Worm (Caenorhabditis elegans) whole organism, young adult: ENCODE data around the gene ZK1010.4.

ENCODE experiments used
- B0019.2 ChIP-seq: fragments of 200-800 bp; sonication (Bioruptor generic); conservative IDR thresholded peaks from 2 replicates; pipeline ENCODE4 v1.3.6; 2022; ENCODE audit warnings: missing genetic modification reagents, missing genetic modification characterization, missing compliant biosample characterization
- B0035.1 ChIP-seq: sonication (generic microtip); optimal IDR thresholded peaks from 2 replicates; lab custom pipeline; 2016; ENCODE audit warnings: missing genetic modification characterization, mild to moderate bottlenecking, missing compliant biosample characterization, missing genotype, missing genetic modification reagents
- F10E7.11 ChIP-seq: sonication (generic microtip); optimal IDR thresholded peaks from 2 replicates; lab custom pipeline; 2017; ENCODE audit warnings: mild to moderate bottlenecking, missing genetic modification characterization, moderate library complexity, missing compliant biosample characterization
- F23B12.7 ChIP-seq: sonication (generic microtip); optimal IDR thresholded peaks from 2 replicates; lab custom pipeline; 2017; ENCODE audit warnings: missing genetic modification characterization, mild to moderate bottlenecking, missing compliant biosample characterization, antibody characterized with exemption, moderate library complexity; ENCODE audit not compliant: insufficient read depth
- F52B5.7 ChIP-seq: sonication (generic microtip); optimal IDR thresholded peaks from 2 replicates; lab custom pipeline; 2016; ENCODE audit warnings: mild to moderate bottlenecking, missing genetic modification characterization, missing compliant biosample characterization
- F55B11.4 ChIP-seq: sonication (generic microtip); optimal IDR thresholded peaks from 2 replicates; lab custom pipeline; 2016; ENCODE audit warnings: missing compliant biosample characterization, missing genetic modification characterization, borderline replicate concordance; ENCODE audit not compliant: insufficient read depth
- F57C9.4 ChIP-seq: sonication (generic microtip); optimal IDR thresholded peaks from 2 replicates; lab custom pipeline; 2017; ENCODE audit warnings: mild to moderate bottlenecking, missing genetic modification characterization, missing compliant biosample characterization
- K12H6.12 ChIP-seq: fragments of 200-800 bp; sonication (Bioruptor generic); optimal IDR thresholded peaks from 2 replicates; lab custom pipeline; 2018; ENCODE audit warnings: mild to moderate bottlenecking, missing genetic modification characterization, missing compliant biosample characterization
- T07F8.4 ChIP-seq: sonication (generic microtip); optimal IDR thresholded peaks from 2 replicates; lab custom pipeline; 2016; ENCODE audit warnings: mild to moderate bottlenecking, missing genetic modification characterization, moderate library complexity, missing compliant biosample characterization
- T26A5.8 ChIP-seq: sonication (generic microtip); optimal IDR thresholded peaks from 2 replicates; lab custom pipeline; 2016; ENCODE audit warnings: missing genetic modification characterization, missing compliant biosample characterization
- Y53F4B.3 ChIP-seq: fragments of 200-800 bp; sonication (Bioruptor generic); IDR thresholded peaks from 2 replicates; pipeline ENCODE4 v1.3.6; 2022; ENCODE audit warnings: missing genetic modification reagents, missing genetic modification characterization, missing compliant biosample characterization
- Y53G8AR.9 ChIP-seq: fragments of 200-800 bp; sonication (Bioruptor generic); conservative IDR thresholded peaks from 2 replicates; pipeline ENCODE4 v1.3.6; 2022; ENCODE audit warnings: missing genetic modification reagents, missing genetic modification characterization, missing compliant biosample characterization
- Y56A3A.18 ChIP-seq: fragments of 200-800 bp; sonication (Bioruptor generic); IDR thresholded peaks from 2 replicates; pipeline ENCODE4 v1.3.6; 2022; ENCODE audit warnings: missing genetic modification reagents, missing genetic modification characterization, missing compliant biosample characterization
- Y67H2A.10 ChIP-seq: fragments of 200-800 bp; sonication (Bioruptor generic); conservative IDR thresholded peaks from 2 replicates; pipeline ENCODE4 v1.3.6; 2022; ENCODE audit warnings: missing genetic modification reagents, missing genetic modification characterization, missing compliant biosample characterization
- ZK185.1 ChIP-seq: sonication (generic microtip); optimal IDR thresholded peaks from 2 replicates; lab custom pipeline; 2016; ENCODE audit warnings: mild to moderate bottlenecking, missing genetic modification characterization, missing compliant biosample characterization; ENCODE audit not compliant: poor library complexity, severe bottlenecking
- akir-1 ChIP-seq: fragments of 200-800 bp; sonication (Bioruptor generic); optimal IDR thresholded peaks from 2 replicates; lab custom pipeline; 2018; ENCODE audit warnings: mild to moderate bottlenecking, missing genetic modification characterization, moderate library complexity, missing compliant biosample characterization
- aptf-2 ChIP-seq: fragments of 200-800 bp; sonication (Bioruptor generic); conservative IDR thresholded peaks from 2 replicates; pipeline ENCODE4 v1.3.6; 2022; ENCODE audit warnings: missing genetic modification reagents, missing genetic modification characterization, missing compliant biosample characterization
- aptf-3 ChIP-seq: fragments of 200-800 bp; sonication (Bioruptor generic); IDR thresholded peaks from 2 replicates; pipeline ENCODE4 v1.3.6; 2022; ENCODE audit warnings: missing genetic modification characterization, missing compliant biosample characterization
- attf-3 ChIP-seq: fragments of 200-800 bp; sonication (Bioruptor generic); conservative IDR thresholded peaks from 2 replicates; pipeline ENCODE4 v1.3.6; 2022; ENCODE audit warnings: missing genetic modification reagents, missing genetic modification characterization, missing compliant biosample characterization
- ceh-100 ChIP-seq: fragments of 200-800 bp; sonication (Bioruptor generic); IDR thresholded peaks from 2 replicates; pipeline ENCODE4 v1.3.6; 2022; ENCODE audit warnings: missing genetic modification reagents, missing genetic modification characterization, missing compliant biosample characterization
- ceh-40 ChIP-seq: fragments of 200-800 bp; sonication (Bioruptor generic); IDR thresholded peaks from 2 replicates; pipeline ENCODE4 v1.3.6; 2022; ENCODE audit warnings: missing genetic modification characterization, missing compliant biosample characterization
- ceh-91 ChIP-seq: fragments of 200-800 bp; sonication (Bioruptor generic); IDR thresholded peaks from 2 replicates; pipeline ENCODE4 v1.3.6; 2022; ENCODE audit warnings: missing genetic modification reagents, missing genetic modification characterization, missing compliant biosample characterization
- chd-7 ChIP-seq: sonication (generic microtip); optimal IDR thresholded peaks from 2 replicates; lab custom pipeline; 2016; ENCODE audit warnings: mild to moderate bottlenecking, missing genetic modification characterization, moderate library complexity, missing compliant biosample characterization
- die-1 ChIP-seq: sonication (generic microtip); optimal IDR thresholded peaks from 2 replicates; lab custom pipeline; 2016; ENCODE audit warnings: missing genotype, mild to moderate bottlenecking, missing genetic modification characterization, missing compliant biosample characterization
- fkh-3 ChIP-seq: sonication (generic microtip); optimal IDR thresholded peaks from 2 replicates; lab custom pipeline; 2016; ENCODE audit warnings: mild to moderate bottlenecking, missing genetic modification characterization, missing compliant biosample characterization
- hlh-26 ChIP-seq: fragments of 200-800 bp; sonication (Bioruptor generic); conservative IDR thresholded peaks from 2 replicates; pipeline ENCODE4 v1.3.6; 2022; ENCODE audit warnings: missing genetic modification reagents, missing genetic modification characterization, missing compliant biosample characterization
- hmg-20 ChIP-seq: fragments of 200-800 bp; sonication (Bioruptor generic); IDR thresholded peaks from 2 replicates; pipeline ENCODE4 v1.3.6; 2022; ENCODE audit warnings: missing genetic modification reagents, missing genetic modification characterization, missing compliant biosample characterization
- lsl-1 ChIP-seq: fragments of 200-800 bp; sonication (Bioruptor generic); optimal IDR thresholded peaks from 2 replicates; lab custom pipeline; 2018; ENCODE audit warnings: mild to moderate bottlenecking, missing genetic modification characterization, moderate library complexity, missing compliant biosample characterization
- madf-3 ChIP-seq: fragments of 200-800 bp; sonication (Bioruptor generic); IDR thresholded peaks from 2 replicates; pipeline ENCODE4 v1.3.6; 2022; ENCODE audit warnings: missing genetic modification reagents, missing genetic modification characterization, missing compliant biosample characterization
- madf-6 ChIP-seq: fragments of 200-800 bp; sonication (Bioruptor generic); IDR thresholded peaks from 2 replicates; pipeline ENCODE4 v1.3.6; 2022; ENCODE audit warnings: missing genetic modification reagents, missing genetic modification characterization, missing compliant biosample characterization
- madf-8 ChIP-seq: fragments of 200-800 bp; sonication (Bioruptor generic); conservative IDR thresholded peaks from 2 replicates; pipeline ENCODE4 v1.3.6; 2022; ENCODE audit warnings: missing genetic modification reagents, missing genetic modification characterization, missing compliant biosample characterization
- mel-28 ChIP-seq: sonication (generic microtip); optimal IDR thresholded peaks from 2 replicates; lab custom pipeline; 2016; ENCODE audit warnings: borderline replicate concordance, mild to moderate bottlenecking, missing genetic modification characterization, missing compliant biosample characterization
- mes-4 ChIP-seq: sonication (generic microtip); optimal IDR thresholded peaks from 2 replicates; lab custom pipeline; 2016; ENCODE audit warnings: missing genotype, missing genetic modification characterization, missing compliant biosample characterization
- nhr-120 ChIP-seq: fragments of 200-800 bp; sonication (Bioruptor generic); IDR thresholded peaks from 2 replicates; pipeline ENCODE4 v1.3.6; 2022; ENCODE audit warnings: missing genetic modification characterization, missing compliant biosample characterization
- nhr-27 ChIP-seq: fragments of 200-800 bp; sonication (Bioruptor generic); optimal IDR thresholded peaks from 2 replicates; lab custom pipeline; 2018; ENCODE audit warnings: mild to moderate bottlenecking, missing genetic modification characterization, moderate library complexity, missing compliant biosample characterization
- nhr-80 ChIP-seq: sonication (generic microtip); optimal IDR thresholded peaks from 2 replicates; lab custom pipeline; 2016; ENCODE audit warnings: missing genetic modification characterization, missing compliant biosample characterization
- nhr-90 ChIP-seq: sonication (generic microtip); optimal IDR thresholded peaks from 2 replicates; lab custom pipeline; 2016; ENCODE audit warnings: missing genotype, mild to moderate bottlenecking, missing genetic modification characterization, missing compliant biosample characterization
- pbrm-1 ChIP-seq: fragments of 200-800 bp; sonication (Bioruptor generic); IDR thresholded peaks from 2 replicates; pipeline ENCODE4 v1.3.6; 2022; ENCODE audit warnings: missing genetic modification reagents, missing genetic modification characterization, missing compliant biosample characterization
- rcor-1 ChIP-seq: fragments of 200-800 bp; sonication (Bioruptor generic); IDR thresholded peaks from 2 replicates; pipeline ENCODE4 v1.3.6; 2022; ENCODE audit warnings: missing genetic modification reagents, missing genetic modification characterization, missing compliant biosample characterization
- sdz-38 ChIP-seq: sonication (generic microtip); optimal IDR thresholded peaks from 2 replicates; lab custom pipeline; 2016; ENCODE audit warnings: missing genotype, missing genetic modification characterization, missing compliant biosample characterization
- sea-2 ChIP-seq: fragments of 200-800 bp; sonication (Bioruptor generic); IDR thresholded peaks from 2 replicates; pipeline ENCODE4 v1.3.6; 2022; ENCODE audit warnings: missing genetic modification characterization, missing compliant biosample characterization
- snpc-1.1 ChIP-seq: sonication (generic microtip); optimal IDR thresholded peaks from 2 replicates; lab custom pipeline; 2017; ENCODE audit warnings: missing genetic modification characterization, mild to moderate bottlenecking, missing compliant biosample characterization, antibody characterized with exemption, moderate library complexity, missing genotype, missing genetic modification reagents; ENCODE audit not compliant: insufficient read depth
- snpc-3.4 ChIP-seq: sonication (generic microtip); optimal IDR thresholded peaks from 2 replicates; lab custom pipeline; 2017; ENCODE audit warnings: missing genetic modification characterization, mild to moderate bottlenecking, missing compliant biosample characterization, antibody characterized with exemption, moderate library complexity, missing genotype, missing genetic modification reagents
- somi-1 ChIP-seq: fragments of 200-800 bp; sonication (Bioruptor generic); optimal IDR thresholded peaks from 2 replicates; lab custom pipeline; 2018; ENCODE audit warnings: mild to moderate bottlenecking, missing genetic modification characterization, missing compliant biosample characterization
- tbp1 ChIP-seq: fragments of 200-800 bp; sonication (Bioruptor generic); optimal IDR thresholded peaks from 2 replicates; lab custom pipeline; 2018; ENCODE audit warnings: mild to moderate bottlenecking, missing genetic modification characterization, missing compliant biosample characterization
- zim-3 ChIP-seq: sonication (generic microtip); optimal IDR thresholded peaks from 2 replicates; lab custom pipeline; 2017; ENCODE audit warnings: mild to moderate bottlenecking, missing genetic modification characterization, moderate library complexity, missing compliant biosample characterization
- ztf-25 ChIP-seq: fragments of 200-800 bp; sonication (Bioruptor generic); IDR thresholded peaks from 2 replicates; pipeline ENCODE4 v1.3.6; 2022; ENCODE audit warnings: missing genetic modification reagents, missing genetic modification characterization, missing compliant biosample characterization
- ztf-28 ChIP-seq: fragments of 200-800 bp; sonication (Bioruptor generic); IDR thresholded peaks from 2 replicates; pipeline ENCODE4 v1.3.6; 2022; ENCODE audit warnings: missing genetic modification reagents, missing genetic modification characterization, missing compliant biosample characterization

ZK1010.4 gene

DNA sequence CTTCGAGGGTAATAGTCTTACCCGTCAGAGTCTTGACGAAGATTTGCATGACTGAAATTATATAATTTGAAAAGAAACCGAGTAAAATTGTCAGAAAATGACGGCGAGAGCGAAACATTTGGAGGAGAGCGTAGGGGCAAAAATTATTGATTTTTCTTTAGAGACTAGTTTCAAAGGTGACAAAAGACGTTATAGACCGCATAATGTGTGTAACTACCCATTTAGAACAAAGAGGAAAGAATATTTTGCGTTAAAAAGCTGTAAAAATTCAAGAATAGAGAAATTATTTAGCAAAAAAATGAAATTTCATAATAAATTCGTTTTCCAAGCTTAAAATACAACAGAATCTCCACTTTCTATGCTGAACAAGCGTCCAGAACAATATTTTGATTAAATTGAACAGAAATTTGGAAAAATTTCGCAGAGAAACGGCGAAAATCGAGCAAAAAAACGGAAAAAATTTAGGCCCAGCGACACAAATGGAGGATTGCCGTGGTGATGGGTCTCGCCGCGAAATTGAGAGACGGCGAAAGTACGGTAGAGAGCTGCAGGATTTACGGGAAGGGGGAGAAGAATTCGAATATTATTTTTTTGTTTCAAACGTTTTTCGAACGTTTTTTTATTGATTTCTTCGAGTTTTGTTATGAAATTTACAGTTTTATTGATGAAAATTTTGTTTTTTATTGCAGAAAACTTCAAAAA, 2.2 kb upstream of the ZK1010.4 start, which contains the start of the genes ubq-2 and frg-1 (continued):
- 0 out of 2 replicates have a peak, but pooled peaks have one; percentile 32 for TF ChIP-seq ztf-28 (GFP tag; lab: Robert Waterston, UW)
- TF ChIP-seq nhr-120 (GFP tag; lab: Robert Waterston, UW): no peak
- TF ChIP-seq F55B11.4: no peak
- peak; percentile 80 for TF ChIP-seq rcor-1 (GFP tag; lab: Robert Waterston, UW)
- no peak for TF ChIP-seq aptf-3 (GFP tag; lab: Robert Waterston, UW)
- no peak for TF ChIP-seq mes-4 (tag; lab: Kevin White, UChicago)
- peak; percentile 60 for TF ChIP-seq ceh-91 (GFP tag; lab: Robert Waterston, UW)
- TF ChIP-seq ceh-40 (GFP tag; lab: Robert Waterston, UW): no peak
- TF ChIP-seq T26A5.8 (tag; lab: Kevin White, UChicago): no peak
- TF ChIP-seq sea-2 (GFP tag; lab: Robert Waterston, UW): no peak
- TF ChIP-seq fkh-3 (tag; lab: Kevin White, UChicago): no peak
- no peak for TF ChIP-seq F10E7.11 (tag; lab: Kevin White, UChicago)
- TF ChIP-seq hlh-26: no peak
- no peak for TF ChIP-seq zim-3 (tag; lab: Kevin White, UChicago)
- TF ChIP-seq chd-7: peak; percentile 4
- TF ChIP-seq somi-1 (GFP tag; lab: Kevin White, UChicago): no peak
- TF ChIP-seq snpc-3.4 (tag; lab: Kevin White, UChicago): peak; percentile 32
- TF ChIP-seq hmg-20 (GFP tag; lab: Robert Waterston, UW): peak; percentile 46; the same call in 1 of the 2 replicates
- TF ChIP-seq F57C9.4 (tag; lab: Kevin White, UChicago): no peak
- TF ChIP-seq attf-3: no peak
- peak; percentile 77 for TF ChIP-seq Y53G8AR.9 (GFP tag; lab: Robert Waterston, UW)
- peak; percentile 16 for TF ChIP-seq snpc-1.1 (tag; lab: Kevin White, UChicago)
- no peak for TF ChIP-seq nhr-27 (tag; lab: Kevin White, UChicago)
- no peak for TF ChIP-seq Y53F4B.3
- peak; percentile 96 for TF ChIP-seq lsl-1 (GFP tag; lab: Kevin White, UChicago)
- TF ChIP-seq nhr-90: no peak
- TF ChIP-seq ZK185.1 (tag; lab: Kevin White, UChicago): no peak
- peak; percentile 68 for TF ChIP-seq K12H6.12 (tag; lab: Kevin White, UChicago)
- no peak for TF ChIP-seq Y56A3A.18
- TF ChIP-seq madf-3 (GFP tag; lab: Robert Waterston, UW): peak; percentile 82
- TF ChIP-seq F23B12.7 (tag; lab: Kevin White, UChicago): peak; percentile 60
- TF ChIP-seq sdz-38 (tag; lab: Kevin White, UChicago): no peak
- no peak for TF ChIP-seq nhr-80 (tag; lab: Kevin White, UChicago)
- no peak for TF ChIP-seq aptf-2 (GFP tag; lab: Robert Waterston, UW)
- TF ChIP-seq B0035.1 (tag; lab: Kevin White, UChicago): peak; percentile 22
- no peak; the same call in none of the 2 replicates for TF ChIP-seq B0019.2 (GFP tag; lab: Robert Waterston, UW)
- no peak for TF ChIP-seq T07F8.4 (tag; lab: Kevin White, UChicago)
- peak; percentile 92 for TF ChIP-seq madf-6 (GFP tag; lab: Robert Waterston, UW)
- no peak for TF ChIP-seq mel-28
- TF ChIP-seq akir-1 (GFP tag; lab: Kevin White, UChicago): no peak
- TF ChIP-seq Y67H2A.10 (GFP tag; lab: Robert Waterston, UW): no peak
- TF ChIP-seq die-1 (tag; lab: Kevin White, UChicago): no peak
- TF ChIP-seq madf-8 (GFP tag; lab: Robert Waterston, UW): peak; percentile 69
- peak; percentile 66 for TF ChIP-seq tbp1 (GFP tag; lab: Kevin White, UChicago)
- TF ChIP-seq ztf-25: no peak
- peak; percentile 80 for TF ChIP-seq pbrm-1 (GFP tag; lab: Robert Waterston, UW)
- peak; percentile 69 for TF ChIP-seq ceh-100 (GFP tag; lab: Robert Waterston, UW)
- TF ChIP-seq F52B5.7: no peak
